Fruit fly (Drosophila melanogaster): ENCODE measurements around the gene CG2260.

Gene CG2260

dm6 chrX:8101479-8102198, 19.3 kb downstream of the CG2260 start, which contains the start of gene CG2258 (continued):
- TF ChIP-seq Nf-YC (tag; optimal IDR thresholded peaks at IDR 0.05) (peak; percentile 67), nerfin-2 (GFP tag; IDR thresholded peaks at IDR 0.05; ENCODE audit: partially characterized antibody) (no peak), trh (GFP tag; optimal IDR thresholded peaks at IDR 0.05) (peak; percentile 9), cg (GFP tag; optimal IDR thresholded peaks at IDR 0.05) (peak; percentile 59), pan (optimal IDR thresholded peaks at IDR 0.05) (no peak), pan (GFP tag; optimal IDR thresholded peaks at IDR 0.05 in 1 of 2, IDR thresholded peaks at IDR 0.05 in 1 of 2) (peak in 1 of 2 experiments; percentile 91), gem (tag; optimal IDR thresholded peaks at IDR 0.05) (peak; percentile 91), hbn (GFP tag; IDR thresholded peaks at IDR 0.05; ENCODE audit: partially characterized antibody) (no peak), CG15696 (tag; optimal IDR thresholded peaks at IDR 0.05) (peak; percentile 51), repo (GFP tag; optimal IDR thresholded peaks at IDR 0.05) (peak; percentile 62), CG9817 (tag; optimal IDR thresholded peaks at IDR 0.05) (peak; percentile 89), wor (GFP tag; IDR thresholded peaks at IDR 0.05) (peak; percentile 81), az2 (GFP tag; optimal IDR thresholded peaks at IDR 0.05) (peak; percentile 85), bab2 (GFP tag; optimal IDR thresholded peaks at IDR 0.05) (peak; percentile 81), CG7839 (tag; optimal IDR thresholded peaks at IDR 0.05) (peak; percentile 92), Antp (GFP tag; optimal IDR thresholded peaks at IDR 0.05) (no peak), CG6175 (GFP tag; IDR thresholded peaks at IDR 0.05) (peak; percentile 74; the same call in 1 of the 3 replicates), schlank (tag; optimal IDR thresholded peaks at IDR 0.05) (peak; percentile 59), CG10959 (GFP tag; IDR thresholded peaks at IDR 0.05) (peak; percentile 58), prd (optimal IDR thresholded peaks at IDR 0.05) (no peak), prd (GFP tag; IDR thresholded peaks at IDR 0.05) (peak; percentile 86), CG9437 (GFP tag; optimal IDR thresholded peaks at IDR 0.05) (peak; percentile 70), CG10274 (GFP tag; optimal IDR thresholded peaks at IDR 0.05) (peak; percentile 58), CG7928 (GFP tag; optimal IDR thresholded peaks at IDR 0.05) (peak; percentile 53), phol (tag; optimal IDR thresholded peaks at IDR 0.05) (peak; percentile 85), bcd (GFP tag; optimal IDR thresholded peaks at IDR 0.05) (peak; percentile 74), CG13424 (tag; optimal IDR thresholded peaks at IDR 0.05) (peak; percentile 91), onecut (GFP tag; IDR thresholded peaks at IDR 0.05) (peak; percentile 53; the same call in 1 of the 2 replicates), grn (GFP tag; optimal IDR thresholded peaks at IDR 0.05) (no peak), ERR (GFP tag; optimal IDR thresholded peaks at IDR 0.05) (no peak), D19A (tag; optimal IDR thresholded peaks at IDR 0.05) (peak; percentile 82), ab (GFP tag; optimal IDR thresholded peaks at IDR 0.05) (peak; percentile 12), D19B (GFP tag; optimal IDR thresholded peaks at IDR 0.05) (peak; percentile 52), CG34422 (GFP tag; IDR thresholded peaks at IDR 0.05) (peak; percentile 89), Poxn (GFP tag; IDR thresholded peaks at IDR 0.05) (peak; percentile 37; the same call in 1 of the 2 replicates), CG15269 (tag; optimal IDR thresholded peaks at IDR 0.05) (peak; percentile 91), Lhr (GFP tag; optimal IDR thresholded peaks at IDR 0.05) (peak; percentile 49), Awh (GFP tag; IDR thresholded peaks at IDR 0.05) (peak; percentile 76), B-H2 (GFP tag; optimal IDR thresholded peaks at IDR 0.05) (peak; percentile 54), Stat92E (GFP tag; optimal IDR thresholded peaks at IDR 0.05) (no peak), btn (GFP tag; optimal IDR thresholded peaks at IDR 0.05) (peak; percentile 69), Sox100B (GFP tag; optimal IDR thresholded peaks at IDR 0.05) (peak; percentile 83), zf30C (GFP tag; optimal IDR thresholded peaks at IDR 0.05) (no peak), gsb (GFP tag; IDR thresholded peaks at IDR 0.05) (peak; percentile 74), CG11723 (GFP tag; optimal IDR thresholded peaks at IDR 0.05) (peak; percentile 68), sens-2 (GFP tag; IDR thresholded peaks at IDR 0.05) (no peak; the same call in 1 of the 2 replicates), nau (GFP tag; optimal IDR thresholded peaks at IDR 0.05) (peak; percentile 79), Ada2b (GFP tag; IDR thresholded peaks at IDR 0.05) (peak; percentile 92), gt (GFP tag; IDR thresholded peaks at IDR 0.05) (no peak)

Data from whole organism, embryonic.